ENCODE assay signal across 1 fruit fly cellular context in genomic region chr3R:23757912-23758607, dm6.
A peak's percentile ranks its signal among the peaks of the same experiment; 100 is the strongest.
TF ChIP-seq lines count a peak whose summit lies in the region.

PTPMT1 (plus strand) TSS chr3R:23758339.
Hrd3 (minus strand) TSS chr3R:23758557.

TF ChIP-seq in whole organism, embryonic, 481 proteins besides CTCF, POLR2A, EP300 and RAD21 (continued from another document and continues in another):
- TF ChIP-seq CG6175 (GFP tag; IDR thresholded peaks at IDR 0.05; lab: Robert Waterston, UW) (peak; percentile 87), CG14710 (tag; optimal IDR thresholded peaks at IDR 0.05; lab: Kevin White, UChicago) (peak; percentile 98), chinmo (GFP tag; IDR thresholded peaks at IDR 0.05; lab: Robert Waterston, UW; ENCODE audit: partially characterized antibody) (0 out of 4 replicates have a peak, but pooled peaks have one; percentile 32), kni (GFP tag; optimal IDR thresholded peaks at IDR 0.05; lab: Kevin White, UChicago) (peak; percentile 97), ash1 (GFP tag; optimal IDR thresholded peaks at IDR 0.05; lab: Kevin White, UChicago) (peak; percentile 71), CG12769 (tag; optimal IDR thresholded peaks at IDR 0.05; lab: Kevin White, UChicago) (peak; percentile 84), CG31224 (GFP tag; IDR thresholded peaks at IDR 0.05; lab: Robert Waterston, UW) (peak; percentile 90), E2f2 (GFP tag; IDR thresholded peaks at IDR 0.05; lab: Robert Waterston, UW) (peak; percentile 79), pnt (GFP tag; optimal IDR thresholded peaks at IDR 0.05; lab: Kevin White, UChicago) (peak; percentile 98), Hmr (GFP tag; optimal IDR thresholded peaks at IDR 0.05; lab: Kevin White, UChicago) (peak; percentile 99), salm (tag; optimal IDR thresholded peaks at IDR 0.05; lab: Kevin White, UChicago) (peak; percentile 95), stc (GFP tag; IDR thresholded peaks at IDR 0.05; lab: Robert Waterston, UW) (peak; percentile 92), Ptx1 (GFP tag; IDR thresholded peaks at IDR 0.05; lab: Robert Waterston, UW) (peak; percentile 98), corto (GFP tag; optimal IDR thresholded peaks at IDR 0.05; lab: Kevin White, UChicago) (peak; percentile 93), scrt (GFP tag; optimal IDR thresholded peaks at IDR 0.05; lab: Kevin White, UChicago) (peak; percentile 92), CG4707 (GFP tag; optimal IDR thresholded peaks at IDR 0.05; lab: Kevin White, UChicago) (peak; percentile 89), Dll (GFP tag; IDR thresholded peaks at IDR 0.05; lab: Robert Waterston, UW; ENCODE audit: partially characterized antibody) (0 out of 4 replicates have a peak, but pooled peaks have one; percentile 32), ken (GFP tag; IDR thresholded peaks at IDR 0.05; lab: Robert Waterston, UW) (peak; percentile 94), maf-S (GFP tag; optimal IDR thresholded peaks at IDR 0.05; lab: Kevin White, UChicago) (peak; percentile 97), hb (GFP tag; IDR thresholded peaks at IDR 0.05; lab: Robert Waterston, UW; ENCODE audit: partially characterized antibody) (no peak), Lim3 (GFP tag; IDR thresholded peaks at IDR 0.05; lab: Robert Waterston, UW) (peak; percentile 81), dysf (GFP tag; IDR thresholded peaks at IDR 0.05; lab: Robert Waterston, UW) (peak; percentile 98), Ets97D (GFP tag; optimal IDR thresholded peaks at IDR 0.05; lab: Kevin White, UChicago) (peak; percentile 92), Dbx (GFP tag; IDR thresholded peaks at IDR 0.05; lab: Robert Waterston, UW) (peak; percentile 97), Ssrp (tag; optimal IDR thresholded peaks at IDR 0.05; lab: Kevin White, UChicago) (peak; percentile 99), NC2β (GFP tag; optimal IDR thresholded peaks at IDR 0.05; lab: Kevin White, UChicago) (peak; percentile 95), crc (GFP tag; optimal IDR thresholded peaks at IDR 0.05; lab: Kevin White, UChicago) (peak; percentile 93), nmo (GFP tag; optimal IDR thresholded peaks at IDR 0.05; lab: Kevin White, UChicago) (peak; percentile 100), CG3407 (GFP tag; optimal IDR thresholded peaks at IDR 0.05; lab: Kevin White, UChicago) (peak; percentile 97), Doc2 (GFP tag; IDR thresholded peaks at IDR 0.05; lab: Robert Waterston, UW) (peak; percentile 90), cwo (GFP tag; optimal IDR thresholded peaks at IDR 0.05; lab: Kevin White, UChicago) (peak; percentile 97), grau (tag; optimal IDR thresholded peaks at IDR 0.05; lab: Kevin White, UChicago) (peak; percentile 98), ara (GFP tag; IDR thresholded peaks at IDR 0.05; lab: Robert Waterston, UW) (peak; percentile 93), shn (GFP tag; optimal IDR thresholded peaks at IDR 0.05; lab: Kevin White, UChicago) (peak; percentile 97), bab2 (GFP tag; optimal IDR thresholded peaks at IDR 0.05; lab: Kevin White, UChicago) (peak; percentile 98), ro (GFP tag; IDR thresholded peaks at IDR 0.05; lab: Robert Waterston, UW) (peak; percentile 88), Sox102F (GFP tag; optimal IDR thresholded peaks at IDR 0.05; lab: Kevin White, UChicago) (peak; percentile 98), CG34376 (GFP tag; optimal IDR thresholded peaks at IDR 0.05; lab: Kevin White, UChicago) (peak; percentile 99), tin (GFP tag; optimal IDR thresholded peaks at IDR 0.05; lab: Kevin White, UChicago) (peak; percentile 99), CG30431 (GFP tag; optimal IDR thresholded peaks at IDR 0.05; lab: Kevin White, UChicago) (peak; percentile 98), nau (GFP tag; optimal IDR thresholded peaks at IDR 0.05; lab: Kevin White, UChicago) (no peak), CG6272 (GFP tag; IDR thresholded peaks at IDR 0.05; lab: Robert Waterston, UW) (peak; percentile 95), CG10462 (GFP tag; optimal IDR thresholded peaks at IDR 0.05; lab: Kevin White, UChicago) (peak; percentile 98), chn (GFP tag; optimal IDR thresholded peaks at IDR 0.05; lab: Kevin White, UChicago) (peak; percentile 98), zen2 (GFP tag; IDR thresholded peaks at IDR 0.05; lab: Robert Waterston, UW; ENCODE audit: partially characterized antibody) (no peak), HmgD (GFP tag; optimal IDR thresholded peaks at IDR 0.05; lab: Kevin White, UChicago) (peak; percentile 93), CG2712 (tag; optimal IDR thresholded peaks at IDR 0.05; lab: Kevin White, UChicago) (peak; percentile 99), CG17328 (GFP tag; IDR thresholded peaks at IDR 0.05; lab: Robert Waterston, UW) (peak; percentile 94), CG6683 (GFP tag; optimal IDR thresholded peaks at IDR 0.05; lab: Kevin White, UChicago) (peak; percentile 95), sens-2 (GFP tag; IDR thresholded peaks at IDR 0.05; lab: Robert Waterston, UW) (peak; percentile 90), Eip74EF (GFP tag; optimal IDR thresholded peaks at IDR 0.05; lab: Kevin White, UChicago) (peak in 1 of 2 experiments; percentile 98), Atf6 (GFP tag; IDR thresholded peaks at IDR 0.05; lab: Robert Waterston, UW) (peak; percentile 97), Hr39 (optimal IDR thresholded peaks at IDR 0.05; lab: Kevin White, UChicago) (no peak), ham (GFP tag; IDR thresholded peaks at IDR 0.05; lab: Robert Waterston, UW) (peak; percentile 87), bowl (GFP tag; IDR thresholded peaks at IDR 0.05; lab: Robert Waterston, UW) (peak; percentile 75; the same call in 1 of the 2 replicates), tup (GFP tag; optimal IDR thresholded peaks at IDR 0.05; lab: Kevin White, UChicago) (peak; percentile 95), CG17829 (tag; optimal IDR thresholded peaks at IDR 0.05; lab: Kevin White, UChicago) (peak; percentile 99), br (optimal IDR thresholded peaks at IDR 0.05; lab: Kevin White, UChicago) (no peak), Dp (GFP tag; optimal IDR thresholded peaks at IDR 0.05; lab: Kevin White, UChicago) (peak; percentile 36), HLHmδ (GFP tag; optimal IDR thresholded peaks at IDR 0.05; lab: Kevin White, UChicago) (no peak), wor (GFP tag; IDR thresholded peaks at IDR 0.05; lab: Robert Waterston, UW) (peak; percentile 94), ci (GFP tag; IDR thresholded peaks at IDR 0.05; lab: Robert Waterston, UW) (peak; percentile 94), CG8478 (optimal IDR thresholded peaks at IDR 0.05; lab: Kevin White, UChicago) (no peak), rib (GFP tag; IDR thresholded peaks at IDR 0.05; lab: Robert Waterston, UW) (peak; percentile 91; the same call in 1 of the 2 replicates), Tbp (GFP tag; optimal IDR thresholded peaks at IDR 0.05; lab: Kevin White, UChicago) (no peak), Awh (GFP tag; IDR thresholded peaks at IDR 0.05; lab: Robert Waterston, UW) (peak; percentile 92), CG31365 (tag; optimal IDR thresholded peaks at IDR 0.05; lab: Kevin White, UChicago) (peak; percentile 78), danr (GFP tag; IDR thresholded peaks at IDR 0.05; lab: Robert Waterston, UW) (peak; percentile 93), CG10274 (GFP tag; optimal IDR thresholded peaks at IDR 0.05; lab: Kevin White, UChicago) (peak; percentile 94), CG4404 (GFP tag; IDR thresholded peaks at IDR 0.05; lab: Robert Waterston, UW) (peak; percentile 97), Nf-YA (GFP tag; IDR thresholded peaks at IDR 0.05; lab: Robert Waterston, UW) (peak; percentile 83), CG17912 (GFP tag; optimal IDR thresholded peaks at IDR 0.05; lab: Kevin White, UChicago) (peak; percentile 86), gt (GFP tag; IDR thresholded peaks at IDR 0.05; lab: Robert Waterston, UW) (peak; percentile 92), nerfin-2 (GFP tag; IDR thresholded peaks at IDR 0.05; lab: Robert Waterston, UW; ENCODE audit: partially characterized antibody) (no peak), CG18262 (tag; optimal IDR thresholded peaks at IDR 0.05; lab: Kevin White, UChicago) (peak; percentile 99), Ada2b (GFP tag; IDR thresholded peaks at IDR 0.05; lab: Robert Waterston, UW) (peak; percentile 92), YL-1 (GFP tag; optimal IDR thresholded peaks at IDR 0.05; lab: Kevin White, UChicago) (peak; percentile 99), CG15073 (GFP tag; optimal IDR thresholded peaks at IDR 0.05; lab: Kevin White, UChicago) (peak; percentile 89), odd (GFP tag; optimal IDR thresholded peaks at IDR 0.05; lab: Kevin White, UChicago) (peak; percentile 99), gce (GFP tag; IDR thresholded peaks at IDR 0.05; lab: Robert Waterston, UW) (peak; percentile 87; the same call in 2 of the 3 replicates), D19B (GFP tag; optimal IDR thresholded peaks at IDR 0.05; lab: Kevin White, UChicago) (peak; percentile 96), D (optimal IDR thresholded peaks at IDR 0.05; lab: Kevin White, UChicago) (no peak), D (GFP tag; optimal IDR thresholded peaks at IDR 0.05; lab: Kevin White, UChicago) (peak; percentile 99), CG32772 (GFP tag; IDR thresholded peaks at IDR 0.05; lab: Robert Waterston, UW) (peak; percentile 95), tgo (GFP tag; IDR thresholded peaks at IDR 0.05; lab: Robert Waterston, UW) (peak; percentile 96), eyg (GFP tag; optimal IDR thresholded peaks at IDR 0.05; lab: Kevin White, UChicago) (peak; percentile 94), zf30C (GFP tag; optimal IDR thresholded peaks at IDR 0.05; lab: Kevin White, UChicago) (peak; percentile 19), CG13624 (GFP tag; optimal IDR thresholded peaks at IDR 0.05; lab: Kevin White, UChicago) (peak; percentile 98), H15 (GFP tag; IDR thresholded peaks at IDR 0.05; lab: Robert Waterston, UW) (peak; percentile 92), lbe (GFP tag; optimal IDR thresholded peaks at IDR 0.05; lab: Kevin White, UChicago) (peak; percentile 95), fd3F (GFP tag; optimal IDR thresholded peaks at IDR 0.05; lab: Kevin White, UChicago) (peak; percentile 98), grn (GFP tag; optimal IDR thresholded peaks at IDR 0.05; lab: Kevin White, UChicago) (peak; percentile 83), CG14014 (GFP tag; IDR thresholded peaks at IDR 0.05; lab: Robert Waterston, UW) (peak; percentile 96), twi (tag; optimal IDR thresholded peaks at IDR 0.05; lab: Kevin White, UChicago) (peak; percentile 97), esg (GFP tag; conservative IDR thresholded peaks at IDR 0.05; lab: Robert Waterston, UW) (peak; percentile 96), Xbp1 (GFP tag; optimal IDR thresholded peaks at IDR 0.05; lab: Kevin White, UChicago) (peak; percentile 99), CG17568 (GFP tag; optimal IDR thresholded peaks at IDR 0.05; lab: Kevin White, UChicago) (no peak), kay (GFP tag; optimal IDR thresholded peaks at IDR 0.05; lab: Kevin White, UChicago) (peak; percentile 98), Nf-YC (tag; optimal IDR thresholded peaks at IDR 0.05; lab: Kevin White, UChicago) (peak; percentile 93), Sry-δ (GFP tag; optimal IDR thresholded peaks at IDR 0.05; lab: Kevin White, UChicago) (peak; percentile 71), Ets65A (GFP tag; lab: Kevin White, UChicago) (peak; percentile 100), Sin3A (optimal IDR thresholded peaks at IDR 0.05; lab: Kevin White, UChicago) (peak; percentile 69), CG16863 (GFP tag; optimal IDR thresholded peaks at IDR 0.05; lab: Kevin White, UChicago) (peak; percentile 97), ind (GFP tag; optimal IDR thresholded peaks at IDR 0.05; lab: Kevin White, UChicago) (peak; percentile 99), Lpt (GFP tag; optimal IDR thresholded peaks at IDR 0.05; lab: Kevin White, UChicago) (no peak), Elba2 (GFP tag; optimal IDR thresholded peaks at IDR 0.05; lab: Kevin White, UChicago) (peak; percentile 92), Chrac-16 (GFP tag; optimal IDR thresholded peaks at IDR 0.05; lab: Kevin White, UChicago) (peak; percentile 98), bigmax (GFP tag; optimal IDR thresholded peaks at IDR 0.05; lab: Kevin White, UChicago) (peak; percentile 48), Neu2 (GFP tag; optimal IDR thresholded peaks at IDR 0.05; lab: Kevin White, UChicago; ENCODE audit: borderline replicate concordance) (peak; percentile 87), Side (GFP tag; optimal IDR thresholded peaks at IDR 0.05; lab: Kevin White, UChicago) (peak; percentile 96), Hey (tag; optimal IDR thresholded peaks at IDR 0.05; lab: Kevin White, UChicago) (peak; percentile 90), CG6254 (GFP tag; optimal IDR thresholded peaks at IDR 0.05; lab: Kevin White, UChicago) (peak; percentile 94), sr (GFP tag; IDR thresholded peaks at IDR 0.05; lab: Robert Waterston, UW) (no peak; the same call in 2 of the 3 replicates), usp (GFP tag; optimal IDR thresholded peaks at IDR 0.05; lab: Kevin White, UChicago) (no peak), CG2120 (GFP tag; optimal IDR thresholded peaks at IDR 0.05; lab: Kevin White, UChicago) (peak; percentile 99), CG11093 (GFP tag; IDR thresholded peaks at IDR 0.05; lab: Robert Waterston, UW) (peak; percentile 97), CG31388 (GFP tag; optimal IDR thresholded peaks at IDR 0.05; lab: Kevin White, UChicago) (peak; percentile 96), CG10366 (GFP tag; IDR thresholded peaks at IDR 0.05; lab: Robert Waterston, UW) (peak; percentile 93), CG6765 (GFP tag; optimal IDR thresholded peaks at IDR 0.05; lab: Kevin White, UChicago) (peak; percentile 97), Deaf1 (tag; optimal IDR thresholded peaks at IDR 0.05; lab: Kevin White, UChicago) (peak; percentile 86), CG11696 (GFP tag; IDR thresholded peaks at IDR 0.05; lab: Robert Waterston, UW) (peak; percentile 83), wek (GFP tag; optimal IDR thresholded peaks at IDR 0.05; lab: Kevin White, UChicago) (peak; percentile 84), CG1792 (GFP tag; optimal IDR thresholded peaks at IDR 0.05; lab: Kevin White, UChicago) (peak; percentile 94), zen (tag; optimal IDR thresholded peaks at IDR 0.05; lab: Kevin White, UChicago) (peak; percentile 98), CG2129 (GFP tag; IDR thresholded peaks at IDR 0.05; lab: Robert Waterston, UW; ENCODE audit: partially characterized antibody) (no peak), CG4282 (GFP tag; optimal IDR thresholded peaks at IDR 0.05; lab: Kevin White, UChicago) (peak; percentile 90), CG7271 (tag; optimal IDR thresholded peaks at IDR 0.05; lab: Kevin White, UChicago) (peak; percentile 91), Oaz (GFP tag; IDR thresholded peaks at IDR 0.05; lab: Robert Waterston, UW) (peak; percentile 92), seq (GFP tag; IDR thresholded peaks at IDR 0.05; lab: Robert Waterston, UW) (peak; percentile 95), z (GFP tag; IDR thresholded peaks at IDR 0.05; lab: Robert Waterston, UW) (no peak), CG12659 (GFP tag; optimal IDR thresholded peaks at IDR 0.05; lab: Kevin White, UChicago) (peak; percentile 100)
